Fruit fly (Drosophila melanogaster) whole organism, embryonic: Measurements from ENCODE around the gene CG14650.

ENCODE experiments used
- Awh ChIP-seq: fragments of 200-800 bp; sonication (Bioruptor generic); IDR thresholded peaks from 2 replicates; pipeline ENCODE4, ENCODE4 v1.3.6; 2022; ENCODE audit warnings: missing biosample characterization, missing genetic modification characterization
- Blimp-1 ChIP-seq: fragments of 200-800 bp; sonication (Bioruptor generic); optimal IDR thresholded peaks from 3 replicates; lab custom pipeline; 2018; ENCODE audit warnings: missing biosample characterization, missing genetic modification characterization, mild to moderate bottlenecking, moderate library complexity, missing genetic modification reagents
- C15 ChIP-seq: fragments of 200-800 bp; sonication (Bioruptor generic); IDR thresholded peaks from 3 replicates; pipeline ENCODE4 v1.3.6; 2022; ENCODE audit warnings: missing biosample characterization, missing genetic modification characterization
- CG10147 ChIP-seq: fragments of 200-800 bp; sonication (Bioruptor generic); optimal IDR thresholded peaks from 2 replicates; lab custom pipeline; 2019; ENCODE audit warnings: missing biosample characterization, mild to moderate bottlenecking, missing genetic modification characterization, moderate library complexity
- CG10274 ChIP-seq: fragments of 200-800 bp; sonication (Bioruptor generic); optimal IDR thresholded peaks from 3 replicates; lab custom pipeline; 2017; ENCODE audit warnings: missing biosample characterization, mild to moderate bottlenecking, missing genetic modification characterization
- CG11398 ChIP-seq: fragments of 200-800 bp; sonication (Bioruptor generic); optimal IDR thresholded peaks from 2 replicates; lab custom pipeline; 2016; ENCODE audit warnings: missing biosample characterization, missing genetic modification characterization
- CG11695 ChIP-seq: fragments of 200-800 bp; sonication (Bioruptor generic); IDR thresholded peaks from 3 replicates; pipeline ENCODE4 v1.3.6; 2022; ENCODE audit warnings: missing biosample characterization, missing genetic modification characterization
- CG11696 ChIP-seq: fragments of 200-800 bp; sonication (Bioruptor generic); IDR thresholded peaks from 2 replicates; pipeline ENCODE4 v1.3.6; 2022; ENCODE audit warnings: missing biosample characterization, missing genetic modification characterization
- CG12155 ChIP-seq: fragments of 200-800 bp; sonication (Bioruptor generic); optimal IDR thresholded peaks from 3 replicates; lab custom pipeline; 2016; ENCODE audit warnings: missing biosample characterization, missing genetic modification characterization
- CG12219 ChIP-seq: fragments of 200-800 bp; sonication (Bioruptor generic); optimal IDR thresholded peaks from 3 replicates; lab custom pipeline; 2018; ENCODE audit warnings: missing biosample characterization, mild to moderate bottlenecking, missing genetic modification characterization
- CG12236 ChIP-seq: fragments of 200-800 bp; sonication (Bioruptor generic); optimal IDR thresholded peaks from 2 replicates; lab custom pipeline; 2016; ENCODE audit warnings: missing biosample characterization, missing genetic modification characterization
- CG15269 ChIP-seq: fragments of 200-800 bp; sonication (Bioruptor generic); optimal IDR thresholded peaks from 2 replicates; lab custom pipeline; 2018; ENCODE audit warnings: missing biosample characterization, mild to moderate bottlenecking, missing genetic modification characterization, moderate library complexity
- CG1603 ChIP-seq: fragments of 200-800 bp; sonication (Bioruptor generic); optimal IDR thresholded peaks from 2 replicates; lab custom pipeline; 2019; ENCODE audit warnings: missing biosample characterization, mild to moderate bottlenecking, missing genetic modification characterization, moderate library complexity
- CG2678 ChIP-seq: fragments of 200-800 bp; sonication (Bioruptor generic); optimal IDR thresholded peaks from 3 replicates; lab custom pipeline; 2019; ENCODE audit warnings: missing biosample characterization, mild to moderate bottlenecking, missing genetic modification characterization, moderate library complexity
- CG3065 ChIP-seq: fragments of 200-800 bp; sonication (Bioruptor generic); optimal IDR thresholded peaks from 2 replicates; lab custom pipeline; 2016; ENCODE audit warnings: missing biosample characterization, missing genetic modification characterization
- CG3163 ChIP-seq: fragments of 200-800 bp; sonication (Bioruptor generic); optimal IDR thresholded peaks from 3 replicates; lab custom pipeline; 2016; ENCODE audit warnings: missing biosample characterization, missing genetic modification characterization
- CG34224 ChIP-seq: fragments of 200-800 bp; sonication (Bioruptor generic); IDR thresholded peaks from 3 replicates; pipeline ENCODE4 v1.3.6; 2022; ENCODE audit warnings: missing biosample characterization, missing genetic modification characterization; ENCODE audit not compliant: partially characterized antibody
- CG4360 ChIP-seq: fragments of 200-800 bp; sonication (Bioruptor generic); IDR thresholded peaks from 2 replicates; pipeline ENCODE4 v1.3.6; 2022; ENCODE audit warnings: missing biosample characterization, missing genetic modification characterization
- CG6689 ChIP-seq: fragments of 200-800 bp; sonication (Bioruptor generic); IDR thresholded peaks from 2 replicates; pipeline ENCODE4 v1.3.6; 2022; ENCODE audit warnings: missing biosample characterization, missing genetic modification characterization
- CG6791 ChIP-seq: fragments of 200-800 bp; sonication (Bioruptor generic); IDR thresholded peaks from 3 replicates; pipeline ENCODE4 v1.3.6; 2022; ENCODE audit warnings: missing biosample characterization, missing genetic modification characterization; ENCODE audit not compliant: partially characterized antibody
- CG8281 ChIP-seq: fragments of 200-800 bp; sonication (Bioruptor generic); optimal IDR thresholded peaks from 2 replicates; lab custom pipeline; 2018; ENCODE audit warnings: missing biosample characterization, mild to moderate bottlenecking, missing genetic modification characterization, moderate library complexity
- CG8944 ChIP-seq: fragments of 200-800 bp; sonication (Bioruptor generic); optimal IDR thresholded peaks from 3 replicates; lab custom pipeline; 2016; ENCODE audit warnings: missing biosample characterization, missing genetic modification characterization
- GATAe ChIP-seq: fragments of 200-800 bp; sonication (Bioruptor generic); conservative IDR thresholded peaks from 2 replicates; pipeline ENCODE4 v1.3.6; 2022; ENCODE audit warnings: missing biosample characterization, missing genetic modification characterization
- Pdp1 ChIP-seq, 2 experiments: fragments of 200-800 bp; sonication (Bioruptor generic); optimal IDR thresholded peaks; 3 replicates each; lab custom pipeline; 2016; ENCODE audit warnings: missing biosample characterization in 2 of 2, missing genetic modification characterization in 2 of 2, mild to moderate bottlenecking in 1 of 2, moderate library complexity in 1 of 2
- Spps ChIP-seq: fragments of 200-800 bp; sonication (Bioruptor generic); optimal IDR thresholded peaks from 2 replicates; lab custom pipeline; 2018; ENCODE audit warnings: missing biosample characterization, mild to moderate bottlenecking, missing genetic modification characterization
- Tbp ChIP-seq: fragments of >200 bp; optimal IDR thresholded peaks from 2 replicates; lab custom pipeline; 2018; ENCODE audit warnings: missing biosample characterization, missing genetic modification characterization
- ab ChIP-seq: fragments of 200-800 bp; sonication (Bioruptor generic); optimal IDR thresholded peaks from 2 replicates; lab custom pipeline; 2016; ENCODE audit warnings: missing biosample characterization, missing genetic modification characterization
- aop ChIP-seq: fragments of 200-800 bp; sonication (Bioruptor generic); IDR thresholded peaks from 2 replicates; pipeline ENCODE4 v1.3.6; 2022; ENCODE audit warnings: missing biosample characterization, missing genetic modification characterization
- ato ChIP-seq: fragments of 200-800 bp; sonication (Bioruptor generic); IDR thresholded peaks from 2 replicates; pipeline ENCODE4 v1.3.6; 2022; ENCODE audit warnings: missing biosample characterization, missing genetic modification characterization; ENCODE audit not compliant: partially characterized antibody
- bowl ChIP-seq: fragments of 200-800 bp; sonication (Bioruptor generic); IDR thresholded peaks from 2 replicates; pipeline ENCODE4 v1.3.6; 2022; ENCODE audit warnings: missing biosample characterization, missing genetic modification characterization
- chif ChIP-seq, 2 experiments: fragments of 200-800 bp; sonication (Bioruptor generic); optimal IDR thresholded peaks; 3 replicates each; lab custom pipeline; 2016; ENCODE audit warnings: missing biosample characterization in 2 of 2, missing genetic modification characterization in 2 of 2
- fd96Cb ChIP-seq: fragments of 200-800 bp; sonication (Bioruptor generic); optimal IDR thresholded peaks from 2 replicates; lab custom pipeline; 2018; ENCODE audit warnings: missing biosample characterization, mild to moderate bottlenecking, missing genetic modification characterization, moderate library complexity
- ind ChIP-seq: fragments of 200-800 bp; sonication (Bioruptor generic); optimal IDR thresholded peaks from 3 replicates; lab custom pipeline; 2016; ENCODE audit warnings: missing biosample characterization, missing genetic modification characterization
- jumu ChIP-seq: fragments of 200-800 bp; sonication (Bioruptor generic); optimal IDR thresholded peaks from 3 replicates; lab custom pipeline; 2016; ENCODE audit warnings: missing biosample characterization, missing genetic modification characterization
- knrl ChIP-seq: fragments of 200-800 bp; sonication (Bioruptor generic); IDR thresholded peaks from 3 replicates; pipeline ENCODE4 v1.3.6; 2022; ENCODE audit warnings: missing biosample characterization, missing genetic modification characterization; ENCODE audit not compliant: partially characterized antibody
- nau ChIP-seq: fragments of 200-800 bp; sonication (Bioruptor generic); optimal IDR thresholded peaks from 3 replicates; lab custom pipeline; 2017; ENCODE audit warnings: missing biosample characterization, mild to moderate bottlenecking, missing genetic modification characterization, missing genetic modification reagents
- oc ChIP-seq: fragments of 200-800 bp; sonication (Bioruptor generic); optimal IDR thresholded peaks from 2 replicates; lab custom pipeline; 2018; ENCODE audit warnings: missing biosample characterization, mild to moderate bottlenecking, missing genetic modification characterization, moderate library complexity
- otp ChIP-seq: fragments of 200-800 bp; sonication (Bioruptor generic); IDR thresholded peaks from 3 replicates; pipeline ENCODE4, ENCODE4 v1.3.6; 2022; ENCODE audit warnings: missing biosample characterization, missing genetic modification characterization
- p53 ChIP-seq: fragments of 200-800 bp; sonication (Bioruptor generic); optimal IDR thresholded peaks from 2 replicates; lab custom pipeline; 2016; ENCODE audit warnings: missing biosample characterization, missing genetic modification characterization
- pros ChIP-seq: fragments of 200-800 bp; sonication (Bioruptor generic); optimal IDR thresholded peaks from 3 replicates; lab custom pipeline; 2019; ENCODE audit warnings: missing biosample characterization, mild to moderate bottlenecking, missing genetic modification characterization, moderate library complexity
- scrt ChIP-seq: fragments of 200-800 bp; sonication (Bioruptor generic); optimal IDR thresholded peaks from 2 replicates; lab custom pipeline; 2018; ENCODE audit warnings: missing biosample characterization, mild to moderate bottlenecking, missing genetic modification characterization, moderate library complexity
- sna ChIP-seq: fragments of 200-800 bp; sonication (Bioruptor generic); IDR thresholded peaks from 2 replicates; pipeline ENCODE4 v1.3.6; 2022; ENCODE audit warnings: missing biosample characterization, missing genetic modification characterization; ENCODE audit not compliant: partially characterized antibody
- so ChIP-seq: fragments of 200-800 bp; sonication (Bioruptor generic); IDR thresholded peaks from 3 replicates; pipeline ENCODE4 v1.3.6; 2022; ENCODE audit warnings: missing biosample characterization, missing genetic modification characterization
- toy ChIP-seq: fragments of 200-800 bp; sonication (Bioruptor generic); IDR thresholded peaks from 2 replicates; pipeline ENCODE4 v1.3.6; 2022; ENCODE audit warnings: missing biosample characterization, missing genetic modification characterization
- twi ChIP-seq: fragments of 200-800 bp; optimal IDR thresholded peaks from 2 replicates; lab custom pipeline; 2019; ENCODE audit warnings: missing biosample characterization, mild to moderate bottlenecking, missing genetic modification characterization, moderate library complexity
- unc-4 ChIP-seq: fragments of 200-800 bp; sonication (Bioruptor generic); IDR thresholded peaks from 2 replicates; pipeline ENCODE4 v1.3.6; 2022; ENCODE audit warnings: missing biosample characterization, missing genetic modification characterization; ENCODE audit not compliant: partially characterized antibody
- unpg ChIP-seq: fragments of 200-800 bp; sonication (Bioruptor generic); optimal IDR thresholded peaks from 3 replicates; lab custom pipeline; 2018; ENCODE audit warnings: missing biosample characterization, mild to moderate bottlenecking, missing genetic modification characterization, moderate library complexity
- wek ChIP-seq: fragments of 200-800 bp; sonication (Bioruptor generic); optimal IDR thresholded peaks from 3 replicates; lab custom pipeline; 2018; ENCODE audit warnings: missing biosample characterization, mild to moderate bottlenecking, missing genetic modification characterization, moderate library complexity
- yki ChIP-seq: fragments of >200 bp; optimal IDR thresholded peaks from 3 replicates; lab custom pipeline; 2018

The CG14650 gene

DNA sequence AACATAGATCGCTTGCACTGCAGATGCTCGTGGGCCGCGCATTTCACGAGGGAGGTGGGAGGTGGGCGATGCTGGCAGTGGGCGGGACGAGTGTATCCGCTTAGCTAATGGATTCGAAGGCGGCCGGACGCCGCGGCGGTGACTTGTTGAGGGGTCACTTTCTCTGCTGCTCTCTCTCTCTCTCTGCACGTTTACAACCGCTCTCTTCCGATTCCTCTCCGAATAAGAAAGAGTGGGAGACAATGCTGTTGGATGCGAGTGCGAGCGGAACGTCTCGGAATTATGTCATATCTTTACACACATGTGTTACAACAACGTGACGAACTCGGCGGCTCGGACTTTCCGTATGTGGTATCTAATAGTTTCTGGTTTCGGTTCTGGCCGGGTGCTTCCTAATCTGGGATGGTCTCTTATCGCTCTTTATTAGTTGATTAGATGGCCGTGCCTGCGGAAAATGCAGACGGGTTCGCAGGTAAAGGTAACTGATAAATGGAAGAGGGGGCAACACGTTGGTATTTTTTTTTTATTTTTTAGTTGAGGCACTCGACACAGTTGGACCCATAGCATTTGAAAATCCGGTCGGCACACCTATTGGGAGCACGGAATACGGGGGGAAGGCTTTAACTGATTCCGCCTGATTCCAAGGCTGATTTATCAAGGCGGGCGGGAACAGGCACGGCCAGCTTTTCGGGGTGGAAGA lies 15.3 kb downstream of the CG14650 start (continued):
- TF ChIP-seq CG10274 (GFP tag; lab: Kevin White, UChicago) (no peak), CG10147 (GFP tag; lab: Kevin White, UChicago) (peak; percentile 17), CG34224 (GFP tag; lab: Robert Waterston, UW) (peak; percentile 46; the same call in 1 of the 3 replicates), knrl (GFP tag; lab: Robert Waterston, UW) (no peak), CG8281 (tag; lab: Kevin White, UChicago) (no peak), jumu (GFP tag; lab: Kevin White, UChicago) (no peak), CG3065 (GFP tag; lab: Kevin White, UChicago) (peak; percentile 21), CG8944 (no peak), ato (no peak), CG6689 (GFP tag; lab: Robert Waterston, UW) (no peak), CG11398 (GFP tag; lab: Kevin White, UChicago) (no peak), unc-4 (GFP tag; lab: Robert Waterston, UW) (peak; percentile 46; the same call in 1 of the 2 replicates), CG12155 (GFP tag; lab: Kevin White, UChicago) (no peak), aop (no peak), CG2678 (no peak), CG11696 (GFP tag; lab: Robert Waterston, UW) (no peak), otp (no peak), yki (peak; percentile 96), Blimp-1 (GFP tag; lab: Kevin White, UChicago) (peak; percentile 71), CG15269 (no peak), CG3163 (peak; percentile 81), C15 (no peak), fd96Cb (tag; lab: Kevin White, UChicago) (no peak), unpg (no peak), wek (no peak), Pdp1 (GFP tag; optimal IDR thresholded peaks at IDR 0.05; lab: Kevin White, UChicago) (peak in 1 of 2 experiments; percentile 99), CG12236 (GFP tag; lab: Kevin White, UChicago) (no peak), CG12219 (no peak), p53 (GFP tag; lab: Kevin White, UChicago) (no peak), Spps (tag; lab: Kevin White, UChicago) (no peak), so (0 out of 3 replicates have a peak, but pooled peaks have one; percentile 22), Tbp (no peak), Awh (GFP tag; lab: Robert Waterston, UW) (0 out of 2 replicates have a peak, but pooled peaks have one; percentile 18), CG11695 (GFP tag; lab: Robert Waterston, UW) (no peak), scrt (peak; percentile 79), oc (tag; lab: Kevin White, UChicago) (peak; percentile 20), sna (GFP tag; lab: Robert Waterston, UW) (0 out of 2 replicates have a peak, but pooled peaks have one; percentile 17), toy (no peak), nau (GFP tag; lab: Kevin White, UChicago) (no peak), GATAe (GFP tag; lab: Robert Waterston, UW) (peak; percentile 74), ind (GFP tag; lab: Kevin White, UChicago) (no peak), ab (no peak), CG1603 (tag; lab: Kevin White, UChicago) (no peak), chif (GFP tag; optimal IDR thresholded peaks at IDR 0.05; lab: Kevin White, UChicago) (no peak), pros (GFP tag; lab: Kevin White, UChicago) (peak; percentile 71), CG6791 (GFP tag; lab: Robert Waterston, UW) (peak; percentile 42; the same call in 2 of the 3 replicates), CG4360 (GFP tag; lab: Robert Waterston, UW) (peak; percentile 76), bowl (GFP tag; lab: Robert Waterston, UW) (no peak), twi (tag; lab: Kevin White, UChicago) (peak; percentile 83)
